Worm (Caenorhabditis elegans) whole organism, L4 larva: ENCODE results near the gene ZK622.1.

ENCODE experiments used
- F26F4.8 ChIP-seq: fragments of 200-800 bp; sonication (Bioruptor generic); conservative IDR thresholded peaks from 2 replicates; pipeline ENCODE4 v1.3.6; 2022; ENCODE audit warnings: missing genetic modification characterization, missing compliant biosample characterization
- aly-2 ChIP-seq: sonication (generic microtip); optimal IDR thresholded peaks from 2 replicates; lab custom pipeline; 2018; ENCODE audit warnings: missing biosample characterization, missing genetic modification characterization
- egl-27 ChIP-seq: sonication (generic microtip); optimal IDR thresholded peaks from 3 replicates; lab custom pipeline; 2017; ENCODE audit warnings: missing biosample characterization, missing genetic modification reagents, missing genetic modification characterization
- jun-1 ChIP-seq: fragments of 150-350 bp; optimal IDR thresholded peaks from 2 replicates; lab custom pipeline; 2014; ENCODE audit warnings: missing biosample characterization, missing genetic modification reagents, missing genetic modification characterization
- lsy-2 ChIP-seq, 2 experiments: fragments of 150-350 bp in 1 of 2; sonication (generic microtip) in 1 of 2; optimal IDR thresholded peaks; 2 replicates each; lab custom pipeline; 2014 to 2017; ENCODE audit warnings: missing biosample characterization in 2 of 2, missing genetic modification characterization in 2 of 2
- nhr-77 ChIP-seq: fragments of 150-350 bp; optimal IDR thresholded peaks from 2 replicates; lab custom pipeline; 2014; ENCODE audit warnings: missing biosample characterization, missing genetic modification characterization
- snpc-4 ChIP-seq: fragments of 150-350 bp; optimal IDR thresholded peaks from 2 replicates; lab custom pipeline; 2014; ENCODE audit warnings: missing biosample characterization, missing genetic modification characterization
- unc-62 ChIP-seq, 3 experiments: fragments of 150-350 bp in 1 of 3; sonication (generic microtip); optimal IDR thresholded peaks in 2 of 3; peaks in 1 of 3; 1 replicate in 1 of 3; 2 replicates in 2 of 3; lab custom pipeline; 2014 to 2017; ENCODE audit warnings: missing biosample characterization in 3 of 3, missing genetic modification characterization in 3 of 3, missing genetic modification reagents in 3 of 3, missing genotype in 1 of 3
- zag-1 ChIP-seq: fragments of 150-350 bp; optimal IDR thresholded peaks from 2 replicates; lab custom pipeline; 2014; ENCODE audit warnings: missing biosample characterization, missing genetic modification characterization

- no peak for TF ChIP-seq egl-27 (tag; lab: Kevin White, UChicago)
- TF ChIP-seq F26F4.8 (GFP tag; lab: Robert Waterston, UW) = no peak
- TF ChIP-seq nhr-77 (tag; lab: Kevin White, UChicago) = no peak
- TF ChIP-seq unc-62 (GFP tag; optimal IDR thresholded peaks at IDR 0.05 in 1 of 2; lab: Kevin White, UChicago) = no peak
- no peak for TF ChIP-seq unc-62 (tag; optimal IDR thresholded peaks at IDR 0.05; lab: Kevin White, UChicago)
- no peak for TF ChIP-seq jun-1 (tag; lab: Kevin White, UChicago)
- no peak for TF ChIP-seq snpc-4 (tag; lab: Kevin White, UChicago)
- TF ChIP-seq aly-2 = no peak
- no peak for TF ChIP-seq zag-1 (tag; lab: Kevin White, UChicago)
- TF ChIP-seq lsy-2 (tag; optimal IDR thresholded peaks at IDR 0.05; lab: Kevin White, UChicago) = no peak
Observed at ce11 chrII:5255435-5255834, 38.2 kb upstream of the ZK622.1 start, which contains the start of gene frpr-4.
